Fruit fly (Drosophila melanogaster): ENCODE data around the gene CG9427.
A peak's percentile ranks its signal among the peaks of the same experiment; 100 is the strongest.

CG9427 gene

DNA sequence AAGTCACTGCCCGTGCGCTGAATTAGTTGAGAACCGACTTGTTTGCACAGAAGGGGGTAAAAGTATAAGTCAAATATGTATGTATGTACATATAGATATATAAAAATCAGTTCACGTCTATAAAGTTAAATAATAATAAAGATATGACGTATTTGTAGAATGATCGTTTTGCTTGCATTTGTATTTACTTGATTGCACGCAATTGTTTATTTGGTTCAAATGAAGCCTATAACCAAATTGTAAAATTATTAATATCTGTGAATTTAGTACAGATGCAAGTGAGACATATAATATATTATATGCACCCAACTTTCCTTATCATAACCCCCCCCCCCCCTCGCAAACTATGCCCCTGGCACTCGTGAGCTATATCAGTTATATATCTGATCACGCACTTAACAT, 26.2 kb downstream of the CG9427 start (continued):
- TF ChIP-seq CG3065 (GFP tag; optimal IDR thresholded peaks at IDR 0.05): no peak
- no peak for TF ChIP-seq ase (GFP tag; IDR thresholded peaks at IDR 0.05)
- no peak for TF ChIP-seq gfzf (GFP tag; optimal IDR thresholded peaks at IDR 0.05)
- TF ChIP-seq Side (GFP tag; optimal IDR thresholded peaks at IDR 0.05): no peak
- TF ChIP-seq bcd (GFP tag; optimal IDR thresholded peaks at IDR 0.05): peak; percentile 25
- TF ChIP-seq insv (GFP tag; optimal IDR thresholded peaks at IDR 0.05): no peak
- no peak for TF ChIP-seq Opbp (GFP tag; IDR thresholded peaks at IDR 0.05; ENCODE audit: partially characterized antibody)
- no peak for TF ChIP-seq HmgZ (tag; optimal IDR thresholded peaks at IDR 0.05)
- TF ChIP-seq Nf-YA (GFP tag; IDR thresholded peaks at IDR 0.05): no peak
- peak; percentile 8 for TF ChIP-seq CG8388 (GFP tag; optimal IDR thresholded peaks at IDR 0.05)
- no peak for TF ChIP-seq CrebB (tag; optimal IDR thresholded peaks at IDR 0.05)
- 0 out of 3 replicates have a peak, but pooled peaks have one; percentile 14 for TF ChIP-seq row (GFP tag; IDR thresholded peaks at IDR 0.05)
- no peak for TF ChIP-seq CG31365 (tag; optimal IDR thresholded peaks at IDR 0.05)
- peak; percentile 43 for TF ChIP-seq nerfin-1 (tag; optimal IDR thresholded peaks at IDR 0.05)
- TF ChIP-seq Dip2 (GFP tag; IDR thresholded peaks at IDR 0.05): no peak
- peak; percentile 3 for TF ChIP-seq CG10267 (tag; optimal IDR thresholded peaks at IDR 0.05)
- TF ChIP-seq HHEX (GFP tag; optimal IDR thresholded peaks at IDR 0.05): peak; percentile 55
- TF ChIP-seq Aef1 (GFP tag; IDR thresholded peaks at IDR 0.05): peak; percentile 26; the same call in 1 of the 3 replicates
- no peak for TF ChIP-seq sima (GFP tag; optimal IDR thresholded peaks at IDR 0.05)
- TF ChIP-seq CG10431 (GFP tag; optimal IDR thresholded peaks at IDR 0.05): peak; percentile 29
- TF ChIP-seq twi (tag; optimal IDR thresholded peaks at IDR 0.05): no peak
- TF ChIP-seq Lhr (GFP tag; optimal IDR thresholded peaks at IDR 0.05): no peak
- no peak for TF ChIP-seq hb (GFP tag; IDR thresholded peaks at IDR 0.05; ENCODE audit: partially characterized antibody)
- TF ChIP-seq CG10209 (GFP tag; optimal IDR thresholded peaks at IDR 0.05): peak; percentile 60
- TF ChIP-seq shn (GFP tag; optimal IDR thresholded peaks at IDR 0.05): no peak
- TF ChIP-seq CG12391 (tag; optimal IDR thresholded peaks at IDR 0.05): peak; percentile 22
- TF ChIP-seq dimm (GFP tag; IDR thresholded peaks at IDR 0.05): no peak
- peak; percentile 24 for TF ChIP-seq CG8281 (tag; optimal IDR thresholded peaks at IDR 0.05)
- TF ChIP-seq sim (GFP tag; IDR thresholded peaks at IDR 0.05): no peak
- TF ChIP-seq Med (GFP tag): peak; percentile 86
- no peak for TF ChIP-seq dpn (GFP tag; optimal IDR thresholded peaks at IDR 0.05)
- TF ChIP-seq CG32532 (GFP tag; IDR thresholded peaks at IDR 0.05): peak; percentile 57
- no peak for TF ChIP-seq trh (GFP tag; optimal IDR thresholded peaks at IDR 0.05)
- no peak for TF ChIP-seq CG34422 (GFP tag; IDR thresholded peaks at IDR 0.05)
- no peak for TF ChIP-seq CG3838 (GFP tag; optimal IDR thresholded peaks at IDR 0.05)
- TF ChIP-seq Hr3 (GFP tag; optimal IDR thresholded peaks at IDR 0.05): no peak
- TF ChIP-seq dysf (GFP tag; IDR thresholded peaks at IDR 0.05): peak; percentile 68; the same call in 2 of the 3 replicates
- no peak for TF ChIP-seq Dek (tag; optimal IDR thresholded peaks at IDR 0.05)
- no peak for TF ChIP-seq CG1647 (GFP tag; optimal IDR thresholded peaks at IDR 0.05)
- no peak for TF ChIP-seq CG14050 (GFP tag; IDR thresholded peaks at IDR 0.05)
- no peak for TF ChIP-seq p53 (GFP tag; optimal IDR thresholded peaks at IDR 0.05)
- TF ChIP-seq CG7271 (tag; optimal IDR thresholded peaks at IDR 0.05): no peak
- no peak for TF ChIP-seq MTF-1 (GFP tag; optimal IDR thresholded peaks at IDR 0.05; ENCODE audit: borderline replicate concordance)
- TF ChIP-seq Eip74EF (GFP tag; optimal IDR thresholded peaks at IDR 0.05): peak in 1 of 2 experiments; percentile 14
- no peak; the same call in 1 of the 2 replicates for TF ChIP-seq HLH3B (GFP tag; IDR thresholded peaks at IDR 0.05)
- TF ChIP-seq odd (GFP tag; optimal IDR thresholded peaks at IDR 0.05): peak; percentile 9
- TF ChIP-seq CG18476 (GFP tag; optimal IDR thresholded peaks at IDR 0.05): no peak
- no peak for TF ChIP-seq lbe (GFP tag; optimal IDR thresholded peaks at IDR 0.05)
- TF ChIP-seq CG12942 (GFP tag; optimal IDR thresholded peaks at IDR 0.05): no peak
- no peak for TF ChIP-seq tll (GFP tag; optimal IDR thresholded peaks at IDR 0.05)
- TF ChIP-seq zfh2 (GFP tag; optimal IDR thresholded peaks at IDR 0.05): no peak

Data from whole organism, embryonic.